Fruit fly (Drosophila melanogaster): ENCODE results near the gene CG13001.

Gene CG13001

dm6 chrX:16943515-16943850, 812 bp upstream of the CG13001 start:
- TF ChIP-seq CG1621 (tag; optimal IDR thresholded peaks at IDR 0.05) (peak; percentile 10), Eip93F (GFP tag; optimal IDR thresholded peaks at IDR 0.05) (peak; percentile 6), topi (GFP tag; optimal IDR thresholded peaks at IDR 0.05) (peak; percentile 16), Blimp-1 (GFP tag; optimal IDR thresholded peaks at IDR 0.05) (peak; percentile 50), CG11902 (GFP tag; optimal IDR thresholded peaks at IDR 0.05) (no peak), salr (GFP tag; optimal IDR thresholded peaks at IDR 0.05) (no peak), fd85E (GFP tag; optimal IDR thresholded peaks at IDR 0.05) (no peak), CG15336 (GFP tag; IDR thresholded peaks at IDR 0.05) (0 out of 2 replicates have a peak, but pooled peaks have one; percentile 19), Ets21C (GFP tag; optimal IDR thresholded peaks at IDR 0.05) (no peak), Gug (GFP tag; IDR thresholded peaks at IDR 0.05) (no peak), Sox14 (GFP tag; optimal IDR thresholded peaks at IDR 0.05) (peak; percentile 60), Smox (GFP tag; optimal IDR thresholded peaks at IDR 0.05) (no peak), fkh (GFP tag; optimal IDR thresholded peaks at IDR 0.05) (peak; percentile 62), ss (GFP tag; optimal IDR thresholded peaks at IDR 0.05) (peak; percentile 41 to 54), CG11294 (GFP tag; IDR thresholded peaks at IDR 0.05) (no peak), Eip78C (GFP tag) (peak; percentile 43), OdsH (GFP tag; optimal IDR thresholded peaks at IDR 0.05) (no peak), CG6163 (GFP tag; IDR thresholded peaks at IDR 0.05) (no peak), cyc (GFP tag; optimal IDR thresholded peaks at IDR 0.05) (no peak), CG8632 (GFP tag; optimal IDR thresholded peaks at IDR 0.05) (no peak), CG34406 (GFP tag; optimal IDR thresholded peaks at IDR 0.05) (no peak), CG10669 (GFP tag; optimal IDR thresholded peaks at IDR 0.05) (no peak), CG6276 (GFP tag; optimal IDR thresholded peaks at IDR 0.05) (peak; percentile 42), CG6808 (GFP tag; optimal IDR thresholded peaks at IDR 0.05) (peak; percentile 36)

dm6 chrX:16940426-16941058, 2.1 kb downstream of the CG13001 start, which contains the start of gene wus:
TSS of gene wus (minus strand) at chrX:16940873.
- no peak for TF ChIP-seq spab (GFP tag; optimal IDR thresholded peaks at IDR 0.05)
- TF ChIP-seq CG8119 (GFP tag; IDR thresholded peaks at IDR 0.05), result no peak
- peak; percentile 98 for TF ChIP-seq Blimp-1 (GFP tag; optimal IDR thresholded peaks at IDR 0.05)
- no peak for TF ChIP-seq CG8632 (GFP tag; optimal IDR thresholded peaks at IDR 0.05)
- TF ChIP-seq CG11762 (GFP tag; optimal IDR thresholded peaks at IDR 0.05; ENCODE audit: insufficient read depth), result no peak
- no peak for TF ChIP-seq Smox (GFP tag; optimal IDR thresholded peaks at IDR 0.05)
- no peak for TF ChIP-seq CG6163 (GFP tag; IDR thresholded peaks at IDR 0.05)
- no peak for TF ChIP-seq fd85E (GFP tag; optimal IDR thresholded peaks at IDR 0.05)
- TF ChIP-seq Sox102F (GFP tag; optimal IDR thresholded peaks at IDR 0.05), result peak; percentile 17
- no peak for TF ChIP-seq achi (GFP tag; optimal IDR thresholded peaks at IDR 0.05)
- no peak for TF ChIP-seq Eip75B (GFP tag; optimal IDR thresholded peaks at IDR 0.05)
- no peak for TF ChIP-seq net (GFP tag; optimal IDR thresholded peaks at IDR 0.05)
- no peak for TF ChIP-seq CG31627 (GFP tag; optimal IDR thresholded peaks at IDR 0.05)
- no peak for TF ChIP-seq CG11902 (GFP tag; optimal IDR thresholded peaks at IDR 0.05)
- no peak for TF ChIP-seq dac (GFP tag; optimal IDR thresholded peaks at IDR 0.05)
- no peak for TF ChIP-seq CG3919 (GFP tag; optimal IDR thresholded peaks at IDR 0.05)
- TF ChIP-seq CG4318 (GFP tag; optimal IDR thresholded peaks at IDR 0.05), result no peak
- no peak for TF ChIP-seq dsx (GFP tag; optimal IDR thresholded peaks at IDR 0.05; ENCODE audit: poor library complexity, severe bottlenecking)
- TF ChIP-seq CG16779 (tag; optimal IDR thresholded peaks at IDR 0.05), result no peak
- TF ChIP-seq cyc (GFP tag; optimal IDR thresholded peaks at IDR 0.05), result no peak
- TF ChIP-seq Lpt (GFP tag; optimal IDR thresholded peaks at IDR 0.05), result no peak
- TF ChIP-seq Eip78C (GFP tag), result peak; percentile 32
- no peak for TF ChIP-seq Ets96B (tag; optimal IDR thresholded peaks at IDR 0.05)
- no peak for TF ChIP-seq Sox15 (GFP tag; optimal IDR thresholded peaks at IDR 0.05)
- TF ChIP-seq vri (GFP tag; optimal IDR thresholded peaks at IDR 0.05), result no peak
- TF ChIP-seq CG34406 (GFP tag; optimal IDR thresholded peaks at IDR 0.05), result no peak
- TF ChIP-seq OdsH (GFP tag; optimal IDR thresholded peaks at IDR 0.05), result no peak
- TF ChIP-seq Sox14 (GFP tag; optimal IDR thresholded peaks at IDR 0.05), result no peak
- no peak for TF ChIP-seq Hr38 (GFP tag; optimal IDR thresholded peaks at IDR 0.05)
- no peak for TF ChIP-seq svp (GFP tag)
- peak; percentile 4 for TF ChIP-seq CG6276 (GFP tag; optimal IDR thresholded peaks at IDR 0.05)
- no peak for TF ChIP-seq CG15336 (GFP tag; IDR thresholded peaks at IDR 0.05)
- no peak for TF ChIP-seq Gug (GFP tag; IDR thresholded peaks at IDR 0.05)
- no peak for TF ChIP-seq CG10631 (GFP tag; optimal IDR thresholded peaks at IDR 0.05)
- no peak for TF ChIP-seq CG7368 (GFP tag; optimal IDR thresholded peaks at IDR 0.05)
- peak; percentile 12 for TF ChIP-seq Met (GFP tag; optimal IDR thresholded peaks at IDR 0.05)
- peak; percentile 16 for TF ChIP-seq topi (GFP tag; optimal IDR thresholded peaks at IDR 0.05)
- no peak for TF ChIP-seq eg (GFP tag; IDR thresholded peaks at IDR 0.05)
- peak; percentile 61 for TF ChIP-seq CG6854 (GFP tag; optimal IDR thresholded peaks at IDR 0.05)
- TF ChIP-seq ss (GFP tag; optimal IDR thresholded peaks at IDR 0.05), result no peak
